Fruit fly (Drosophila melanogaster) whole organism, embryonic: ENCODE results near the gene CG43094.
A peak's percentile ranks its signal among the peaks of the same experiment; 100 is the strongest.

Source experiments
- CG10543 ChIP-seq: fragments of 200-800 bp; sonication (Bioruptor generic); optimal IDR thresholded peaks from 3 replicates; lab custom pipeline; 2017; ENCODE audit warnings: missing biosample characterization, mild to moderate bottlenecking, missing genetic modification characterization, moderate library complexity
- CG10565 ChIP-seq: fragments of 200-800 bp; sonication (Bioruptor generic); optimal IDR thresholded peaks from 3 replicates; lab custom pipeline; 2016; ENCODE audit warnings: missing biosample characterization, mild to moderate bottlenecking, missing genetic modification characterization
- CG14860 ChIP-seq: fragments of 200-800 bp; sonication (Bioruptor generic); IDR thresholded peaks from 3 replicates; pipeline ENCODE4 v1.3.6; 2022; ENCODE audit warnings: missing biosample characterization, missing genetic modification characterization; ENCODE audit not compliant: partially characterized antibody
- CG1602 ChIP-seq: fragments of 200-800 bp; sonication (Bioruptor generic); optimal IDR thresholded peaks from 3 replicates; lab custom pipeline; 2016; ENCODE audit warnings: missing biosample characterization, missing genetic modification characterization
- CG17186 ChIP-seq: fragments of 200-800 bp; sonication (Bioruptor generic); optimal IDR thresholded peaks from 3 replicates; lab custom pipeline; 2017; ENCODE audit warnings: missing biosample characterization, missing genetic modification reagents, missing genetic modification characterization
- CG17912 ChIP-seq: fragments of 200-800 bp; sonication (Bioruptor generic); optimal IDR thresholded peaks from 2 replicates; lab custom pipeline; 2018; ENCODE audit warnings: missing biosample characterization, mild to moderate bottlenecking, missing genetic modification characterization
- CG1832 ChIP-seq: fragments of 200-800 bp; sonication (Bioruptor generic); optimal IDR thresholded peaks from 2 replicates; lab custom pipeline; 2017; ENCODE audit warnings: missing biosample characterization, mild to moderate bottlenecking, missing genetic modification characterization, inconsistent platforms
- CG31224 ChIP-seq: fragments of 200-800 bp; sonication (Bioruptor generic); IDR thresholded peaks from 2 replicates; pipeline ENCODE4 v1.3.6; 2022; ENCODE audit warnings: missing biosample characterization, missing genetic modification characterization
- CG31388 ChIP-seq: fragments of 200-800 bp; sonication (Bioruptor generic); optimal IDR thresholded peaks from 2 replicates; lab custom pipeline; 2016; ENCODE audit warnings: missing biosample characterization, missing genetic modification characterization
- CG4424 ChIP-seq: fragments of 200-800 bp; sonication (Bioruptor generic); optimal IDR thresholded peaks from 3 replicates; lab custom pipeline; 2016; ENCODE audit warnings: missing biosample characterization, missing genetic modification characterization
- CG6272 ChIP-seq: fragments of 200-800 bp; sonication (Bioruptor generic); IDR thresholded peaks from 2 replicates; pipeline ENCODE4 v1.3.6; 2022; ENCODE audit warnings: missing biosample characterization, missing genetic modification characterization
- CG6689 ChIP-seq: fragments of 200-800 bp; sonication (Bioruptor generic); IDR thresholded peaks from 2 replicates; pipeline ENCODE4 v1.3.6; 2022; ENCODE audit warnings: missing biosample characterization, missing genetic modification characterization
- CG7987 ChIP-seq: fragments of 200-800 bp; sonication (Bioruptor generic); optimal IDR thresholded peaks from 2 replicates; lab custom pipeline; 2018; ENCODE audit warnings: missing biosample characterization, mild to moderate bottlenecking, missing genetic modification characterization, moderate library complexity
- D ChIP-seq, 2 experiments: fragments of 200-800 bp in 1 of 2; fragments of >200 bp in 1 of 2; sonication (Bioruptor generic) in 1 of 2; optimal IDR thresholded peaks; 2 replicates in 1 of 2; 3 replicates in 1 of 2; lab custom pipeline; 2017; ENCODE audit warnings: mild to moderate bottlenecking in 1 of 2, missing biosample characterization in 1 of 2, missing genetic modification characterization in 1 of 2, missing genetic modification reagents in 1 of 2
- Dbx ChIP-seq: fragments of 200-800 bp; sonication (Bioruptor generic); IDR thresholded peaks from 3 replicates; pipeline ENCODE4 v1.3.6; 2022; ENCODE audit warnings: missing biosample characterization, missing genetic modification characterization
- Doc2 ChIP-seq: fragments of 200-800 bp; sonication (Bioruptor generic); IDR thresholded peaks from 2 replicates; pipeline ENCODE4 v1.3.6; 2022; ENCODE audit warnings: missing biosample characterization, missing genetic modification characterization
- Dref ChIP-seq: fragments of 200-800 bp; sonication (Bioruptor generic); IDR thresholded peaks from 2 replicates; pipeline ENCODE4 v1.3.6; 2022; ENCODE audit warnings: missing biosample characterization, missing genetic modification characterization
- Drgx ChIP-seq: fragments of 200-800 bp; sonication (Bioruptor generic); IDR thresholded peaks from 2 replicates; pipeline ENCODE4 v1.3.6; 2022; ENCODE audit warnings: missing biosample characterization, missing genetic modification characterization
- Eip74EF ChIP-seq, 2 experiments: fragments of 200-800 bp in 1 of 2; fragments of >200 bp in 1 of 2; sonication (Bioruptor generic) in 1 of 2; optimal IDR thresholded peaks; 2 replicates each; lab custom pipeline; 2017 to 2019; ENCODE audit warnings: missing biosample characterization in 2 of 2, missing genetic modification characterization in 2 of 2, mild to moderate bottlenecking in 1 of 2, moderate library complexity in 1 of 2
- Ets65A ChIP-seq: fragments of 200-800 bp; sonication (Bioruptor generic); peaks from one replicate; lab custom pipeline; 2016; ENCODE audit warnings: missing biosample characterization, missing genetic modification characterization
- Ets97D ChIP-seq: fragments of 200-800 bp; sonication (Bioruptor generic); optimal IDR thresholded peaks from 3 replicates; lab custom pipeline; 2016; ENCODE audit warnings: missing biosample characterization, missing genetic modification characterization
- HLH3B ChIP-seq: fragments of 200-800 bp; sonication (Bioruptor generic); IDR thresholded peaks from 2 replicates; pipeline ENCODE4 v1.3.6; 2022; ENCODE audit warnings: missing biosample characterization, missing genetic modification characterization
- HmgD ChIP-seq: fragments of 200-800 bp; sonication (Bioruptor generic); optimal IDR thresholded peaks from 3 replicates; lab custom pipeline; 2016; ENCODE audit warnings: missing biosample characterization, missing genetic modification characterization
- Oli ChIP-seq: fragments of 200-800 bp; sonication (Bioruptor generic); optimal IDR thresholded peaks from 2 replicates; lab custom pipeline; 2018; ENCODE audit warnings: missing biosample characterization, mild to moderate bottlenecking, missing genetic modification characterization, moderate library complexity
- Rfx ChIP-seq: fragments of 200-800 bp; sonication (Bioruptor generic); IDR thresholded peaks from 2 replicates; pipeline ENCODE4 v1.3.6; 2022; ENCODE audit warnings: missing biosample characterization, missing genetic modification characterization
- Scr ChIP-seq: fragments of 200-800 bp; sonication (Bioruptor generic); IDR thresholded peaks from 2 replicates; pipeline ENCODE4 v1.3.6; 2022; ENCODE audit warnings: missing biosample characterization, missing genetic modification characterization; ENCODE audit not compliant: partially characterized antibody
- Sry-β ChIP-seq: fragments of 200-800 bp; sonication (Bioruptor generic); optimal IDR thresholded peaks from 2 replicates; lab custom pipeline; 2018; ENCODE audit warnings: missing biosample characterization, mild to moderate bottlenecking, missing genetic modification characterization, moderate library complexity
- YL-1 ChIP-seq: fragments of 200-800 bp; sonication (Bioruptor generic); optimal IDR thresholded peaks from 3 replicates; lab custom pipeline; 2017; ENCODE audit warnings: missing biosample characterization, mild to moderate bottlenecking, missing genetic modification characterization
- al ChIP-seq: fragments of 200-800 bp; sonication (Bioruptor generic); IDR thresholded peaks from 2 replicates; pipeline ENCODE4 v1.3.6; 2022; ENCODE audit warnings: missing biosample characterization, missing genetic modification characterization
- amos ChIP-seq: fragments of 200-800 bp; sonication (Bioruptor generic); IDR thresholded peaks from 2 replicates; pipeline ENCODE4 v1.3.6; 2022; ENCODE audit warnings: missing biosample characterization, missing genetic modification characterization; ENCODE audit not compliant: partially characterized antibody
- cg ChIP-seq: fragments of 200-800 bp; sonication (Bioruptor generic); optimal IDR thresholded peaks from 3 replicates; lab custom pipeline; 2019; ENCODE audit warnings: missing biosample characterization, mild to moderate bottlenecking, missing genetic modification characterization, moderate library complexity
- danr ChIP-seq: fragments of 200-800 bp; sonication (Bioruptor generic); IDR thresholded peaks from 2 replicates; pipeline ENCODE4 v1.3.6; 2022; ENCODE audit warnings: missing biosample characterization, missing genetic modification characterization
- dysf ChIP-seq: fragments of 200-800 bp; sonication (Bioruptor generic); IDR thresholded peaks from 3 replicates; pipeline ENCODE4 v1.3.6; 2022; ENCODE audit warnings: missing biosample characterization, missing genetic modification characterization
- esg ChIP-seq: fragments of 200-800 bp; sonication (Bioruptor generic); conservative IDR thresholded peaks from 2 replicates; pipeline ENCODE4 v1.3.6; 2022; ENCODE audit warnings: missing biosample characterization, missing genetic modification characterization
- fd64A ChIP-seq: fragments of 200-800 bp; sonication (Bioruptor generic); optimal IDR thresholded peaks from 3 replicates; lab custom pipeline; 2018; ENCODE audit warnings: missing biosample characterization, mild to moderate bottlenecking, missing genetic modification characterization
- gce ChIP-seq: fragments of 200-800 bp; sonication (Bioruptor generic); IDR thresholded peaks from 3 replicates; pipeline ENCODE4 v1.3.6; 2022; ENCODE audit warnings: missing biosample characterization, missing genetic modification characterization
- ham ChIP-seq: fragments of 200-800 bp; sonication (Bioruptor generic); IDR thresholded peaks from 2 replicates; pipeline ENCODE4 v1.3.6; 2022; ENCODE audit warnings: missing biosample characterization, missing genetic modification characterization
- her ChIP-seq: fragments of 200-800 bp; sonication (Bioruptor generic); optimal IDR thresholded peaks from 2 replicates; lab custom pipeline; 2016; ENCODE audit warnings: missing biosample characterization, missing genetic modification characterization
- ind ChIP-seq: fragments of 200-800 bp; sonication (Bioruptor generic); optimal IDR thresholded peaks from 3 replicates; lab custom pipeline; 2016; ENCODE audit warnings: missing biosample characterization, missing genetic modification characterization
- inv ChIP-seq: fragments of 200-800 bp; sonication (Bioruptor generic); IDR thresholded peaks from 2 replicates; pipeline ENCODE4 v1.3.6; 2022; ENCODE audit warnings: missing biosample characterization, missing genetic modification characterization; ENCODE audit not compliant: partially characterized antibody
- lmd ChIP-seq: fragments of 200-800 bp; sonication (Bioruptor generic); IDR thresholded peaks from 2 replicates; pipeline ENCODE4 v1.3.6; 2022; ENCODE audit warnings: missing biosample characterization, missing genetic modification characterization
- nerfin-1 ChIP-seq: fragments of 200-800 bp; sonication (Bioruptor generic); optimal IDR thresholded peaks from 3 replicates; lab custom pipeline; 2019; ENCODE audit warnings: missing biosample characterization, mild to moderate bottlenecking, missing genetic modification characterization, moderate library complexity
- pros ChIP-seq: fragments of 200-800 bp; sonication (Bioruptor generic); optimal IDR thresholded peaks from 3 replicates; lab custom pipeline; 2019; ENCODE audit warnings: missing biosample characterization, mild to moderate bottlenecking, missing genetic modification characterization, moderate library complexity
- repo ChIP-seq: fragments of 200-800 bp; sonication (Bioruptor generic); optimal IDR thresholded peaks from 2 replicates; lab custom pipeline; 2016; ENCODE audit warnings: missing biosample characterization, missing genetic modification characterization
- row ChIP-seq: fragments of 200-800 bp; sonication (Bioruptor generic); IDR thresholded peaks from 3 replicates; pipeline ENCODE4 v1.3.6; 2022; ENCODE audit warnings: missing biosample characterization, missing genetic modification characterization
- schlank ChIP-seq: fragments of 200-800 bp; sonication (Bioruptor generic); optimal IDR thresholded peaks from 2 replicates; lab custom pipeline; 2018; ENCODE audit warnings: missing biosample characterization, mild to moderate bottlenecking, missing genetic modification characterization
- sd ChIP-seq: fragments of 200-800 bp; sonication (Bioruptor generic); optimal IDR thresholded peaks from 3 replicates; lab custom pipeline; 2018; ENCODE audit warnings: missing biosample characterization, mild to moderate bottlenecking, missing genetic modification characterization, moderate library complexity
- slbo ChIP-seq: fragments of 200-800 bp; sonication (Bioruptor generic); IDR thresholded peaks from 2 replicates; pipeline ENCODE4 v1.3.6; 2022; ENCODE audit warnings: missing biosample characterization, missing genetic modification characterization
- sug ChIP-seq: fragments of 200-800 bp; optimal IDR thresholded peaks from 2 replicates; lab custom pipeline; 2019; ENCODE audit warnings: missing biosample characterization, mild to moderate bottlenecking, missing genetic modification characterization, moderate library complexity
- tgo ChIP-seq: fragments of 200-800 bp; sonication (Bioruptor generic); IDR thresholded peaks from 3 replicates; pipeline ENCODE4 v1.3.6; 2022; ENCODE audit warnings: missing biosample characterization, missing genetic modification characterization
- zfh1 ChIP-seq: fragments of 200-800 bp; sonication (Bioruptor generic); IDR thresholded peaks from 3 replicates; pipeline ENCODE4 v1.3.6; 2022; ENCODE audit warnings: missing biosample characterization, missing genetic modification characterization
- zfh2 ChIP-seq: fragments of 200-800 bp; sonication (Bioruptor generic); optimal IDR thresholded peaks from 2 replicates; lab custom pipeline; 2016; ENCODE audit warnings: missing biosample characterization, missing genetic modification characterization

The CG43094 gene

dm6 chr3R:22727857-22728256, 42.9 kb downstream of the CG43094 start (continued):
- no peak for TF ChIP-seq ham (GFP tag; lab: Robert Waterston, UW)
- 0 out of 2 replicates have a peak, but pooled peaks have one; percentile 11 for TF ChIP-seq slbo (GFP tag; lab: Robert Waterston, UW)
- TF ChIP-seq gce (GFP tag; lab: Robert Waterston, UW), result no peak; the same call in 2 of the 3 replicates
- no peak for TF ChIP-seq Dref (GFP tag; lab: Robert Waterston, UW)
- TF ChIP-seq her (GFP tag; lab: Kevin White, UChicago), result no peak
- no peak for TF ChIP-seq Ets97D
- TF ChIP-seq zfh1, result peak; percentile 33; the same call in 1 of the 3 replicates
- TF ChIP-seq CG6272, result no peak
- TF ChIP-seq CG31224 (GFP tag; lab: Robert Waterston, UW), result 0 out of 2 replicates have a peak, but pooled peaks have one; percentile 12
- TF ChIP-seq CG1832, result no peak
- TF ChIP-seq YL-1, result no peak
- no peak for TF ChIP-seq CG31388 (GFP tag; lab: Kevin White, UChicago)
- TF ChIP-seq CG10543, result no peak
- peak; percentile 17; the same call in 1 of the 2 replicates for TF ChIP-seq CG6689
- TF ChIP-seq Rfx (GFP tag; lab: Robert Waterston, UW), result peak; percentile 53
- peak; percentile 74 for TF ChIP-seq Drgx (GFP tag; lab: Robert Waterston, UW)
- TF ChIP-seq tgo (GFP tag; lab: Robert Waterston, UW), result peak; percentile 46; the same call in 1 of the 3 replicates
- TF ChIP-seq row, result 0 out of 3 replicates have a peak, but pooled peaks have one; percentile 13
- no peak for TF ChIP-seq Scr
- no peak for TF ChIP-seq ind (GFP tag; lab: Kevin White, UChicago)
- TF ChIP-seq CG17186 (GFP tag; lab: Kevin White, UChicago), result no peak
- TF ChIP-seq dysf (GFP tag; lab: Robert Waterston, UW), result peak; percentile 46; the same call in 1 of the 3 replicates
- peak; percentile 7 for TF ChIP-seq Oli (tag; lab: Kevin White, UChicago)
- no peak for TF ChIP-seq D (optimal IDR thresholded peaks at IDR 0.05; lab: Kevin White, UChicago)
- TF ChIP-seq D (GFP tag; optimal IDR thresholded peaks at IDR 0.05; lab: Kevin White, UChicago), result no peak
- no peak for TF ChIP-seq danr (GFP tag; lab: Robert Waterston, UW)
- TF ChIP-seq sug, result no peak
- peak; percentile 84 for TF ChIP-seq Ets65A (GFP tag; lab: Kevin White, UChicago)

DNA sequence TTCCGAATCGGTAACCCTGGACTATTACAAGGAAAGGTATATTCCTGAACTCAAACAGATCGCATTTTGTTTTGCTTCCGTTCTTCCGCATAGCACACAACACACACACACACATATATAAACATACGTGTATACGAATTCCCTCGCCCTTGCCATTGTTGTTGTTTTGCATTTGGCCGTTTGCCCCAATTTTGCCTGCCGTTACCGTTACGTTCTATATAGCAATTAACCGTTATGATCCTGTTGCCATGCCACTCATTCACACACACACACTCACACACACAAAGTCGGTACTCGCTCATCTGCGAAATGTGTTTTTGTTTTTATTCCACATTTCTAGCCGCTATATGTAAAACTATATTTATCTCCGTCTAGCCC, 43.3 kb downstream of the CG43094 start:
- TF ChIP-seq amos (GFP tag; lab: Robert Waterston, UW) (no peak), CG1602 (no peak), CG4424 (GFP tag; lab: Kevin White, UChicago) (no peak), HLH3B (GFP tag; lab: Robert Waterston, UW) (no peak), pros (no peak), CG10565 (no peak), CG14860 (GFP tag; lab: Robert Waterston, UW) (no peak), lmd (GFP tag; lab: Robert Waterston, UW) (no peak), Doc2 (GFP tag; lab: Robert Waterston, UW) (no peak), cg (GFP tag; lab: Kevin White, UChicago) (peak; percentile 71), HmgD (GFP tag; lab: Kevin White, UChicago) (peak; percentile 27), inv (GFP tag; lab: Robert Waterston, UW) (no peak), CG17912 (GFP tag; lab: Kevin White, UChicago) (no peak), zfh2 (GFP tag; lab: Kevin White, UChicago) (no peak), CG7987 (GFP tag; lab: Kevin White, UChicago) (no peak), al (GFP tag; lab: Robert Waterston, UW) (no peak), sd (tag; lab: Kevin White, UChicago) (peak; percentile 28), schlank (tag; lab: Kevin White, UChicago) (no peak), esg (GFP tag; lab: Robert Waterston, UW) (no peak), Ets97D (no peak), Eip74EF (GFP tag; optimal IDR thresholded peaks at IDR 0.05; lab: Kevin White, UChicago) (peak in 1 of 2 experiments; percentile 70), repo (no peak), nerfin-1 (peak; percentile 41), Sry-β (no peak), fd64A (GFP tag; lab: Kevin White, UChicago) (no peak), Dbx (GFP tag; lab: Robert Waterston, UW) (no peak)
